Worm (Caenorhabditis elegans) whole organism, L4 larva: ENCODE measurements around the gene pix-1.

Source experiments
- daf-8 ChIP-seq: fragments of 200-800 bp; sonication (Bioruptor generic); IDR thresholded peaks from 2 replicates; pipeline ENCODE4 v1.3.6; 2022; ENCODE audit warnings: missing genetic modification characterization, missing compliant biosample characterization
- dpl-1 ChIP-seq: fragments of 150-350 bp; optimal IDR thresholded peaks from 2 replicates; lab custom pipeline; 2014; ENCODE audit warnings: missing biosample characterization, missing genetic modification reagents, missing genetic modification characterization
- jun-1 ChIP-seq: fragments of 150-350 bp; optimal IDR thresholded peaks from 2 replicates; lab custom pipeline; 2014; ENCODE audit warnings: missing biosample characterization, missing genetic modification reagents, missing genetic modification characterization
- nhr-11 ChIP-seq: fragments of 150-350 bp; optimal IDR thresholded peaks from 2 replicates; lab custom pipeline; 2014; ENCODE audit warnings: missing biosample characterization, missing genetic modification characterization
- nhr-28 ChIP-seq: fragments of 150-350 bp; optimal IDR thresholded peaks from 2 replicates; lab custom pipeline; 2014; ENCODE audit warnings: missing biosample characterization, missing genetic modification characterization
- pha-4 ChIP-seq, 2 experiments: fragments of 150-350 bp in 1 of 2; fragments of 200-800 bp in 1 of 2; sonication (Bioruptor generic) in 1 of 2; IDR thresholded peaks in 1 of 2; optimal IDR thresholded peaks in 1 of 2; 2 replicates each; pipeline versions ENCODE4 v1.3.6 to Lab custom; 2014 to 2022; ENCODE audit warnings: missing genetic modification characterization in 2 of 2, missing genetic modification reagents in 2 of 2, missing biosample characterization in 1 of 2, missing compliant biosample characterization in 1 of 2
- rbr-2 ChIP-seq: sonication (generic microtip); optimal IDR thresholded peaks from 2 replicates; lab custom pipeline; 2016; ENCODE audit warnings: missing genotype, missing genetic modification characterization, missing compliant biosample characterization
- saeg-2 ChIP-seq: fragments of 200-800 bp; sonication (Bioruptor generic); IDR thresholded peaks from 2 replicates; pipeline ENCODE4 v1.3.6; 2022; ENCODE audit warnings: missing genetic modification reagents, missing genetic modification characterization, missing compliant biosample characterization
- tag-97 ChIP-seq: fragments of 200-800 bp; sonication (Bioruptor generic); IDR thresholded peaks from 2 replicates; pipeline ENCODE4 v1.3.6; 2022; ENCODE audit warnings: missing genetic modification characterization, missing compliant biosample characterization
- ztf-11 ChIP-seq: fragments of 150-350 bp; optimal IDR thresholded peaks from 2 replicates; lab custom pipeline; 2014; ENCODE audit warnings: missing biosample characterization, missing genetic modification characterization

ce11 chrX:13690333-13690732 lies 36.8 kb upstream of the pix-1 start:
- TF ChIP-seq saeg-2 (GFP tag; lab: Robert Waterston, UW) (no peak), pha-4 (GFP tag; IDR thresholded peaks at IDR 0.05; lab: Robert Waterston, UW) (no peak), pha-4 (tag; optimal IDR thresholded peaks at IDR 0.05; lab: Kevin White, UChicago) (no peak), tag-97 (no peak), ztf-11 (tag; lab: Kevin White, UChicago) (no peak), nhr-28 (no peak), nhr-11 (tag; lab: Kevin White, UChicago) (no peak), rbr-2 (no peak), dpl-1 (GFP tag; lab: Kevin White, UChicago) (no peak), daf-8 (no peak), jun-1 (no peak)
